Worm (Caenorhabditis elegans): ENCODE measurements around the gene pfd-5.
A peak's percentile ranks its signal among the peaks of the same experiment; 100 is the strongest.

The pfd-5 gene

DNA sequence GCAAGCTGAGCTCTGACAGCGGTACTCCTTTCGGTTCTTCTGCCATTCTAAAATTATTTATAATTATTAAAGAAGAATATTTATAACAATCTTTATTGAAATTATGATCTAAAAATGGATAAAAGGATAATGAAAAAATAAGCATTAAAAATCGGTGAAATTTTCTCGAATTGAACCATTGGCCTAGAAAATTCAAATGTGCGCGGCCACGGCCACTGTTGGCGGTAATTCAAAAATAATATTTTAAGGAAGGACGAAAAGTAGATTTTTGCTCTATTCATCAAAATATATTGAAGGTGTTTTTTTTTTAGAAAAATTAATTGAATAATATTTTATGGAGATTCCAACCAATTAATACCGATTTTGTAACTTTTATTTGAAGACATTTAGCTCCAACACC lies at the start of gene pfd-5:
TSS of gene pfd-5 (minus strand) at position 47 of the 400 bp plus-strand sequence.
- peak; percentile 61 for TF ChIP-seq lin-15B (tag; optimal IDR thresholded peaks at IDR 0.05)
- TF ChIP-seq nfya-1 (tag; optimal IDR thresholded peaks at IDR 0.05; ENCODE audit: insufficient read depth) = peak; percentile 64
- TF ChIP-seq jun-1 (tag; optimal IDR thresholded peaks at IDR 0.05) = no peak
- no peak for TF ChIP-seq elt-3 (tag; optimal IDR thresholded peaks at IDR 0.05)
- TF ChIP-seq elt-1 (tag; optimal IDR thresholded peaks at IDR 0.05) = no peak
- TF ChIP-seq nhr-67 (tag; optimal IDR thresholded peaks at IDR 0.05) = no peak
- peak; percentile 76 for TF ChIP-seq pha-4 (tag; optimal IDR thresholded peaks at IDR 0.05)
- no peak for TF ChIP-seq nhr-76 (tag; optimal IDR thresholded peaks at IDR 0.05)
- no peak for TF ChIP-seq fkh-2 (tag; optimal IDR thresholded peaks at IDR 0.05)
- no peak for TF ChIP-seq mml-1 (tag; optimal IDR thresholded peaks at IDR 0.05)
- TF ChIP-seq ceh-9 (tag; optimal IDR thresholded peaks at IDR 0.05) = no peak
- peak; percentile 3 for TF ChIP-seq egl-5 (tag; optimal IDR thresholded peaks at IDR 0.05)
- peak; percentile 84 for TF ChIP-seq nhr-43 (tag; optimal IDR thresholded peaks at IDR 0.05; ENCODE audit: poor library complexity, severe bottlenecking)
- TF ChIP-seq unc-39 (tag; optimal IDR thresholded peaks at IDR 0.05) = no peak
- TF ChIP-seq lsy-12 (tag; optimal IDR thresholded peaks at IDR 0.05) = peak; percentile 7
- no peak for TF ChIP-seq nhr-77 (tag; optimal IDR thresholded peaks at IDR 0.05)
- no peak for TF ChIP-seq ztf-4 (tag; optimal IDR thresholded peaks at IDR 0.05)
- TF ChIP-seq ceh-82 (tag; optimal IDR thresholded peaks at IDR 0.05) = no peak
- no peak for TF ChIP-seq ztf-11 (tag; optimal IDR thresholded peaks at IDR 0.05)
- TF ChIP-seq skn-1 (tag; optimal IDR thresholded peaks at IDR 0.05) = no peak
- peak; percentile 45 for TF ChIP-seq nhr-23 (tag; optimal IDR thresholded peaks at IDR 0.05)
- peak; percentile 15 for TF ChIP-seq nhr-25 (tag; optimal IDR thresholded peaks at IDR 0.05)

DNA sequence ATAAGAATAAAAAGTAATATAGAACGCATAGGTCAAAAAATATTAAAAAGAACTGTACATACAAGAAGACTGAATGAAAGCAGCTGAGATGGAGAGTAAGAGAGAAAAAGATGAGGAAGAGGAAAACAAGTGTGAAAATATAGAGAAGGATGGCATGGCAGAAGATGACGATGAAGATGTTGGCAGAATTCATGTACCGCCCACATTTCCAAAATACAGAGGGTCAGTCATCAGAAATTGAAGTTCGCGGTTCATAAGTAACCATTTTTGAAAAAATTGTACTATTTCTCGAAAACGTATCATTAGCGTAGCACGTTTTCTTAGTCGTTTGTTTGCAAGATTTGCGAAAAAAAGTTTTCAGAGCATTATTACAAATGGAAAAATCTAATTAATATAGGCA lies 49.1 kb upstream of the pfd-5 start, which contains the start of gene zmp-6:
TSS of gene zmp-6 (minus strand) at position 101 of the 400 bp plus-strand sequence.
- TF ChIP-seq nhr-43 (tag; optimal IDR thresholded peaks at IDR 0.05; ENCODE audit: poor library complexity, severe bottlenecking) = no peak
- TF ChIP-seq ama-1 (optimal IDR thresholded peaks at IDR 0.05) = no peak
- TF ChIP-seq pha-4 (tag; optimal IDR thresholded peaks at IDR 0.05) = no peak
- no peak for TF ChIP-seq ceh-16 (tag; optimal IDR thresholded peaks at IDR 0.05)
- TF ChIP-seq daf-12 (tag; optimal IDR thresholded peaks at IDR 0.05) = no peak
- no peak for TF ChIP-seq hmg-11 (tag; optimal IDR thresholded peaks at IDR 0.05)
- no peak for TF ChIP-seq jun-1 (tag; optimal IDR thresholded peaks at IDR 0.05)
- TF ChIP-seq sea-2 (GFP tag; optimal IDR thresholded peaks at IDR 0.05) = no peak
- no peak for TF ChIP-seq ceh-9 (tag; optimal IDR thresholded peaks at IDR 0.05)
- TF ChIP-seq fkh-2 (tag; optimal IDR thresholded peaks at IDR 0.05) = no peak
- no peak for TF ChIP-seq nhr-11 (tag; optimal IDR thresholded peaks at IDR 0.05)
- TF ChIP-seq fkh-10 (GFP tag; optimal IDR thresholded peaks at IDR 0.05) = no peak
- no peak for TF ChIP-seq elt-2 (tag; optimal IDR thresholded peaks at IDR 0.05)
- no peak for TF ChIP-seq ztf-4 (tag; optimal IDR thresholded peaks at IDR 0.05)
- TF ChIP-seq nhr-76 (tag; optimal IDR thresholded peaks at IDR 0.05) = no peak
- no peak for TF ChIP-seq aly-2 (tag; optimal IDR thresholded peaks at IDR 0.05)

DNA sequence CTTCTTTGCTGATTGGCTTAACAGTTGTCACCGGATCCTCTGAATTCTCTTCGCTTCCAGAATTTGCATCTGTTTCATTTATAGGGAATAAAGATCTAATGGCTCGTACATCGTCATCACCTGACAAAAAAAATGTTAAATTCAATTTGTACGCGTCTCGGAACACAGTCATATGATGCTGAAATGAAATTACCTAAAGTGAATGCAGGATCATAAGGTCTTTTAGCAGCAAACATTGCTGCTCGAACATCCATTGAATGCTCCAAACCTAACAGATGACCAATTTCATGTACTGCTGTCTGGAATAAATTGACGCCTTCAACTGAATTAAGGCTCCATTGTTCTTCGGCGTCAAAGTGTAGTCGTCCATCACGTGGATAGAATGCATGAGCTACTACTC lies 47.7 kb upstream of the pfd-5 start:
- peak; percentile 81 for TF ChIP-seq fkh-10 (GFP tag; optimal IDR thresholded peaks at IDR 0.05)
- TF ChIP-seq nhr-43 (tag; optimal IDR thresholded peaks at IDR 0.05; ENCODE audit: poor library complexity, severe bottlenecking) = no peak

DNA sequence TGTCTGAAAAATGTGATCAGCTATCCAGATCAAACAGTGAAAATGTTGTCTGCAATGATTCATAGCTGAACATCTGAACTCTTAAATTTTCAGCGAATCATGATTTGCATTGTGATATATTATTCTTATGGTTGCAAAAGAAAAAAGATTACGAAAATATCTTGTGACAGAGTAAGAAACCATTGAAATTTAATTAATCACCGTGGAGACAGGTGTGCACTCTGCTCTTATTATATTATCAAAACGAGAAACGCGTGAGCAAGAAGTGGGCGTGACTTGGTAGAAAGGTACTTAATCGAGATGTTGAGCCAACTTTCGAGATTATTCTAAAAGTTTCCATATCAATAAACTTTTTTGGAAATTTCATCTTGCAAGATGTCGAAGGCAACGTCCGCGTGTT lies 44.3 kb upstream of the pfd-5 start, which contains the start of gene osm-10:
TSS of gene osm-10 (plus strand) at position 293 of the 400 bp plus-strand sequence.
- no peak for TF ChIP-seq elt-1 (tag; optimal IDR thresholded peaks at IDR 0.05)

DNA sequence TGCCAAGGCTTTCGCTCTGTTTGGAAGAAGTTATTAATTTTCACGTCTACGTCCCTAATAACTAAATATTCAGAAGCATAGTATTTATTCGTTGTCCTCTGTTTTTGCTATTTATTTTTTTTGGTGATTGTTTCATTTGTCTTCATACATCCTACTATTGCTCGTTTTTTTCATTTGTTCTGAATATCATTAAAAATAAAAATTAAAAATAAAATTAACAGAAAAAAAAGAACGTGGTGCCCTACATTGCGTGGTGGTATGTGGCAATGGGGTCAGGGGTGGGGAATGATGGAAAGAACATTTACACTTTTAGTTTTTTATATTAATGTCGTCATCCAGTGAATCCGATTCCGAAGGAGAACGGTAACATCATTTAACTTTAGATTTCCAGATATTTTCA lies 42.4 kb upstream of the pfd-5 start, which contains the start of gene ztf-31:
TSS of gene ztf-31 (plus strand) at position 301 of the 400 bp plus-strand sequence.
- TF ChIP-seq ceh-16 (tag; optimal IDR thresholded peaks at IDR 0.05) (no peak), hmg-11 (tag; optimal IDR thresholded peaks at IDR 0.05) (no peak), nhr-12 (tag; optimal IDR thresholded peaks at IDR 0.05) (no peak), nhr-23 (tag; optimal IDR thresholded peaks at IDR 0.05) (no peak), lin-39 (tag; optimal IDR thresholded peaks at IDR 0.05) (no peak), nhr-28 (tag; optimal IDR thresholded peaks at IDR 0.05) (no peak), nhr-67 (tag; optimal IDR thresholded peaks at IDR 0.05) (no peak)

Measured in whole organism, L3 larva.